Worm (Caenorhabditis elegans) whole organism, young adult: ENCODE results near the gene ptr-3.

Experiments used
- B0019.2 ChIP-seq: fragments of 200-800 bp; sonication (Bioruptor generic); conservative IDR thresholded peaks from 2 replicates; pipeline ENCODE4 v1.3.6; 2022; ENCODE audit warnings: missing genetic modification reagents, missing genetic modification characterization, missing compliant biosample characterization
- B0035.1 ChIP-seq: sonication (generic microtip); optimal IDR thresholded peaks from 2 replicates; lab custom pipeline; 2016; ENCODE audit warnings: missing genetic modification characterization, mild to moderate bottlenecking, missing compliant biosample characterization, missing genotype, missing genetic modification reagents
- B0261.1 ChIP-seq: sonication (generic microtip); optimal IDR thresholded peaks from 2 replicates; lab custom pipeline; 2016; ENCODE audit warnings: mild to moderate bottlenecking, missing genetic modification characterization, moderate library complexity, missing compliant biosample characterization
- D2030.7 ChIP-seq: fragments of 200-800 bp; sonication (Bioruptor generic); IDR thresholded peaks from 2 replicates; pipeline ENCODE4 v1.3.6; 2022; ENCODE audit warnings: missing genetic modification reagents, missing genetic modification characterization, missing compliant biosample characterization
- F10E7.11 ChIP-seq: sonication (generic microtip); optimal IDR thresholded peaks from 2 replicates; lab custom pipeline; 2017; ENCODE audit warnings: mild to moderate bottlenecking, missing genetic modification characterization, moderate library complexity, missing compliant biosample characterization
- F23B12.7 ChIP-seq: sonication (generic microtip); optimal IDR thresholded peaks from 2 replicates; lab custom pipeline; 2017; ENCODE audit warnings: missing genetic modification characterization, mild to moderate bottlenecking, missing compliant biosample characterization, antibody characterized with exemption, moderate library complexity; ENCODE audit not compliant: insufficient read depth
- K11D2.4 ChIP-seq: fragments of 200-800 bp; sonication (Bioruptor generic); IDR thresholded peaks from 2 replicates; pipeline ENCODE4 v1.3.6; 2022; ENCODE audit warnings: missing genetic modification reagents, missing genetic modification characterization, missing compliant biosample characterization
- K12H6.12 ChIP-seq: fragments of 200-800 bp; sonication (Bioruptor generic); optimal IDR thresholded peaks from 2 replicates; lab custom pipeline; 2018; ENCODE audit warnings: mild to moderate bottlenecking, missing genetic modification characterization, missing compliant biosample characterization
- Y53G8AR.9 ChIP-seq: fragments of 200-800 bp; sonication (Bioruptor generic); conservative IDR thresholded peaks from 2 replicates; pipeline ENCODE4 v1.3.6; 2022; ENCODE audit warnings: missing genetic modification reagents, missing genetic modification characterization, missing compliant biosample characterization
- Y67H2A.10 ChIP-seq: fragments of 200-800 bp; sonication (Bioruptor generic); conservative IDR thresholded peaks from 2 replicates; pipeline ENCODE4 v1.3.6; 2022; ENCODE audit warnings: missing genetic modification reagents, missing genetic modification characterization, missing compliant biosample characterization
- ZK185.1 ChIP-seq: sonication (generic microtip); optimal IDR thresholded peaks from 2 replicates; lab custom pipeline; 2016; ENCODE audit warnings: mild to moderate bottlenecking, missing genetic modification characterization, missing compliant biosample characterization; ENCODE audit not compliant: poor library complexity, severe bottlenecking
- ama-1 ChIP-seq, 3 experiments: fragments of 150-350 bp in 1 of 3; sonication (generic microtip) in 2 of 3; optimal IDR thresholded peaks; 2 replicates each; lab custom pipeline; 2014 to 2018; ENCODE audit warnings: missing biosample characterization in 2 of 3, missing genetic modification characterization in 2 of 3, missing genetic modification reagents in 2 of 3
- attf-6 ChIP-seq: fragments of 200-800 bp; sonication (Bioruptor generic); IDR thresholded peaks from 2 replicates; pipeline ENCODE4 v1.3.6; 2022; ENCODE audit warnings: missing genetic modification reagents, missing genetic modification characterization, missing compliant biosample characterization
- bed-1 ChIP-seq: fragments of 200-800 bp; sonication (Bioruptor generic); IDR thresholded peaks from 2 replicates; pipeline ENCODE4 v1.3.6; 2022; ENCODE audit warnings: missing genetic modification reagents, missing genetic modification characterization, missing compliant biosample characterization
- cebp-1 ChIP-seq, 2 experiments: fragments of 200-800 bp in 1 of 2; sonication (Bioruptor generic) in 1 of 2; sonication (generic microtip) in 1 of 2; IDR thresholded peaks in 1 of 2; optimal IDR thresholded peaks in 1 of 2; 2 replicates each; pipeline versions ENCODE4 v1.3.6 to Lab custom; 2017 to 2022; ENCODE audit warnings: missing compliant biosample characterization in 2 of 2, missing genetic modification characterization in 2 of 2, mild to moderate bottlenecking in 1 of 2, missing genetic modification reagents in 1 of 2, moderate library complexity in 1 of 2
- ceh-40 ChIP-seq: fragments of 200-800 bp; sonication (Bioruptor generic); IDR thresholded peaks from 2 replicates; pipeline ENCODE4 v1.3.6; 2022; ENCODE audit warnings: missing genetic modification characterization, missing compliant biosample characterization
- ceh-58 ChIP-seq: fragments of 200-800 bp; sonication (Bioruptor generic); IDR thresholded peaks from 2 replicates; pipeline ENCODE4 v1.3.6; 2022; ENCODE audit warnings: missing genetic modification characterization, missing compliant biosample characterization
- ceh-79 ChIP-seq: sonication (generic microtip); optimal IDR thresholded peaks from 2 replicates; lab custom pipeline; 2017; ENCODE audit warnings: mild to moderate bottlenecking, missing genetic modification characterization, missing compliant biosample characterization
- ceh-91 ChIP-seq: fragments of 200-800 bp; sonication (Bioruptor generic); IDR thresholded peaks from 2 replicates; pipeline ENCODE4 v1.3.6; 2022; ENCODE audit warnings: missing genetic modification reagents, missing genetic modification characterization, missing compliant biosample characterization
- dpl-1 ChIP-seq: fragments of 150-350 bp; optimal IDR thresholded peaks from 2 replicates; lab custom pipeline; 2014; ENCODE audit warnings: missing biosample characterization, missing genetic modification reagents, missing genetic modification characterization
- efl-1 ChIP-seq: fragments of 150-350 bp; optimal IDR thresholded peaks from 2 replicates; lab custom pipeline; 2014; ENCODE audit warnings: missing biosample characterization, missing genetic modification reagents, missing genetic modification characterization
- him-1 ChIP-seq: sonication (generic microtip); optimal IDR thresholded peaks from 2 replicates; lab custom pipeline; 2016; ENCODE audit warnings: missing genotype, missing genetic modification reagents, missing genetic modification characterization, missing compliant biosample characterization
- hmg-1.2 ChIP-seq: fragments of 200-800 bp; sonication (Bioruptor generic); IDR thresholded peaks from 2 replicates; pipeline ENCODE4 v1.3.6; 2022; ENCODE audit warnings: missing genetic modification reagents, missing genetic modification characterization, missing compliant biosample characterization
- hrde-1 ChIP-seq: sonication (generic microtip); optimal IDR thresholded peaks from 2 replicates; lab custom pipeline; 2016; ENCODE audit warnings: missing genetic modification characterization, mild to moderate bottlenecking, missing compliant biosample characterization, moderate library complexity, missing genotype, missing genetic modification reagents, borderline replicate concordance
- lsl-1 ChIP-seq: fragments of 200-800 bp; sonication (Bioruptor generic); optimal IDR thresholded peaks from 2 replicates; lab custom pipeline; 2018; ENCODE audit warnings: mild to moderate bottlenecking, missing genetic modification characterization, moderate library complexity, missing compliant biosample characterization
- madf-10 ChIP-seq: sonication (generic microtip); optimal IDR thresholded peaks from 2 replicates; lab custom pipeline; 2016; ENCODE audit warnings: mild to moderate bottlenecking, missing genetic modification characterization, missing compliant biosample characterization
- mcd-1 ChIP-seq: fragments of 200-800 bp; sonication (Bioruptor generic); IDR thresholded peaks from 2 replicates; pipeline ENCODE4 v1.3.6; 2022; ENCODE audit warnings: missing genetic modification reagents, missing genetic modification characterization, missing compliant biosample characterization
- nfya-2 ChIP-seq: fragments of 200-800 bp; sonication (Bioruptor generic); IDR thresholded peaks from 2 replicates; pipeline ENCODE4 v1.3.6; 2022; ENCODE audit warnings: missing genetic modification reagents, missing genetic modification characterization, missing compliant biosample characterization
- nfyb-1 ChIP-seq: fragments of 200-800 bp; sonication (Bioruptor generic); IDR thresholded peaks from 2 replicates; pipeline ENCODE4 v1.3.6; 2022; ENCODE audit warnings: missing genetic modification reagents, missing genetic modification characterization, missing compliant biosample characterization
- nhr-120 ChIP-seq: fragments of 200-800 bp; sonication (Bioruptor generic); IDR thresholded peaks from 2 replicates; pipeline ENCODE4 v1.3.6; 2022; ENCODE audit warnings: missing genetic modification characterization, missing compliant biosample characterization
- nhr-90 ChIP-seq: sonication (generic microtip); optimal IDR thresholded peaks from 2 replicates; lab custom pipeline; 2016; ENCODE audit warnings: missing genotype, mild to moderate bottlenecking, missing genetic modification characterization, missing compliant biosample characterization
- pbrm-1 ChIP-seq: fragments of 200-800 bp; sonication (Bioruptor generic); IDR thresholded peaks from 2 replicates; pipeline ENCODE4 v1.3.6; 2022; ENCODE audit warnings: missing genetic modification reagents, missing genetic modification characterization, missing compliant biosample characterization
- rec-8 ChIP-seq, 2 experiments: sonication (generic microtip); optimal IDR thresholded peaks; 2 replicates each; lab custom pipeline; 2016; ENCODE audit warnings: mild to moderate bottlenecking in 2 of 2, missing genetic modification characterization in 2 of 2, missing genetic modification reagents in 2 of 2, missing genotype in 2 of 2, missing biosample characterization in 1 of 2, missing compliant biosample characterization in 1 of 2, moderate library complexity in 1 of 2
- rpc-1 ChIP-seq, 2 experiments: fragments of 150-350 bp in 1 of 2; sonication (generic microtip) in 1 of 2; optimal IDR thresholded peaks; 2 replicates each; lab custom pipeline; 2014 to 2018; ENCODE audit warnings: missing biosample characterization in 1 of 2, missing genetic modification characterization in 1 of 2, missing genetic modification reagents in 1 of 2, missing genotype in 1 of 2
- sea-2 ChIP-seq: fragments of 200-800 bp; sonication (Bioruptor generic); IDR thresholded peaks from 2 replicates; pipeline ENCODE4 v1.3.6; 2022; ENCODE audit warnings: missing genetic modification characterization, missing compliant biosample characterization
- snpc-1.1 ChIP-seq: sonication (generic microtip); optimal IDR thresholded peaks from 2 replicates; lab custom pipeline; 2017; ENCODE audit warnings: missing genetic modification characterization, mild to moderate bottlenecking, missing compliant biosample characterization, antibody characterized with exemption, moderate library complexity, missing genotype, missing genetic modification reagents; ENCODE audit not compliant: insufficient read depth
- snpc-4 ChIP-seq, 5 experiments: fragments of 150-350 bp in 1 of 5; sonication (generic microtip) in 4 of 5; optimal IDR thresholded peaks; 2 replicates each; lab custom pipeline; 2014 to 2018; ENCODE audit warnings: missing genetic modification characterization in 5 of 5, missing biosample characterization in 3 of 5, antibody characterized with exemption in 2 of 5, mild to moderate bottlenecking in 2 of 5, missing compliant biosample characterization in 2 of 5, missing genotype in 2 of 5, moderate library complexity in 2 of 5, missing genetic modification reagents in 1 of 5
- tbp1 ChIP-seq: fragments of 200-800 bp; sonication (Bioruptor generic); optimal IDR thresholded peaks from 2 replicates; lab custom pipeline; 2018; ENCODE audit warnings: mild to moderate bottlenecking, missing genetic modification characterization, missing compliant biosample characterization
- tbx-9 ChIP-seq: sonication (generic microtip); optimal IDR thresholded peaks from 2 replicates; lab custom pipeline; 2016; ENCODE audit warnings: borderline replicate concordance, missing genetic modification characterization, inconsistent platforms, missing compliant biosample characterization
- xnd-1 ChIP-seq: sonication (generic microtip); optimal IDR thresholded peaks from 2 replicates; lab custom pipeline; 2016; ENCODE audit warnings: missing genotype, missing genetic modification reagents, missing genetic modification characterization, missing compliant biosample characterization

Gene ptr-3

ce11 chrII:385258-385657 is 17.9 kb upstream of the ptr-3 start, which contains the start of gene C03H5.5:
Gene C03H5.5 (minus strand): TSS chrII:385358.
- TF ChIP-seq nfya-2 (GFP tag; lab: Robert Waterston, UW) = no peak
- no peak for TF ChIP-seq nhr-90 (tag; lab: Kevin White, UChicago)
- no peak for TF ChIP-seq tbp1 (GFP tag; lab: Kevin White, UChicago)
- no peak for TF ChIP-seq F23B12.7 (tag; lab: Kevin White, UChicago)
- no peak for TF ChIP-seq efl-1 (GFP tag; lab: Kevin White, UChicago)
- TF ChIP-seq ceh-40 = no peak

- TF ChIP-seq snpc-4 (GFP tag; optimal IDR thresholded peaks at IDR 0.05; lab: Kevin White, UChicago) (no peak), snpc-4 (tag; optimal IDR thresholded peaks at IDR 0.05; lab: Kevin White, UChicago) (no peak), ZK185.1 (tag; lab: Kevin White, UChicago) (no peak), pbrm-1 (no peak), attf-6 (GFP tag; lab: Robert Waterston, UW) (no peak), hrde-1 (tag; lab: Kevin White, UChicago) (no peak), efl-1 (GFP tag; lab: Kevin White, UChicago) (no peak), Y53G8AR.9 (GFP tag; lab: Robert Waterston, UW) (no peak), snpc-1.1 (tag; lab: Kevin White, UChicago) (no peak), rec-8 (tag; optimal IDR thresholded peaks at IDR 0.05; lab: Kevin White, UChicago) (no peak), nfyb-1 (GFP tag; lab: Robert Waterston, UW) (no peak), lsl-1 (GFP tag; lab: Kevin White, UChicago) (no peak)
These were observed 12.6 kb upstream of the ptr-3 start, which contains the start of gene C03H5.7 for ce11 chrII:379935-380334. Gene C03H5.7 (plus strand): TSS chrII:380235.

ce11 chrII:378351-378750 is 11.0 kb upstream of the ptr-3 start, which contains the start of gene C03H5.9:
Gene C03H5.9 (plus strand): TSS chrII:378651.
- TF ChIP-seq xnd-1 (tag; lab: Kevin White, UChicago) = no peak
- no peak for TF ChIP-seq B0035.1 (tag; lab: Kevin White, UChicago)
- TF ChIP-seq hmg-1.2 (GFP tag; lab: Robert Waterston, UW) = no peak
- TF ChIP-seq nhr-120 (GFP tag; lab: Robert Waterston, UW) = no peak
- TF ChIP-seq ceh-79 = no peak
- TF ChIP-seq madf-10 (tag; lab: Kevin White, UChicago) = no peak
- TF ChIP-seq ceh-58 (GFP tag; lab: Robert Waterston, UW) = no peak
- TF ChIP-seq Y67H2A.10 (GFP tag; lab: Robert Waterston, UW) = no peak
- TF ChIP-seq B0019.2 = no peak
- TF ChIP-seq nfyb-1 (GFP tag; lab: Robert Waterston, UW) = no peak
- TF ChIP-seq ama-1 (optimal IDR thresholded peaks at IDR 0.05; lab: Kevin White, UChicago) = no peak
- no peak for TF ChIP-seq ama-1 (GFP tag; optimal IDR thresholded peaks at IDR 0.05; lab: Kevin White, UChicago)
- no peak for TF ChIP-seq bed-1
- no peak for TF ChIP-seq B0261.1 (tag; lab: Kevin White, UChicago)
- TF ChIP-seq ceh-91 (GFP tag; lab: Robert Waterston, UW) = no peak
- no peak for TF ChIP-seq F10E7.11

ce11 chrII:374950-375349 is 7.6 kb upstream of the ptr-3 start, which contains the start of gene C03H5.4:
Gene C03H5.4 (plus strand): TSS chrII:375250.
- TF ChIP-seq Y53G8AR.9 (GFP tag; lab: Robert Waterston, UW) (no peak), hmg-1.2 (GFP tag; lab: Robert Waterston, UW) (no peak), tbx-9 (tag; lab: Kevin White, UChicago) (no peak), D2030.7 (GFP tag; lab: Robert Waterston, UW) (no peak), dpl-1 (no peak), sea-2 (GFP tag; lab: Robert Waterston, UW) (no peak), K12H6.12 (no peak), rpc-1 (optimal IDR thresholded peaks at IDR 0.05; lab: Kevin White, UChicago) (no peak), rpc-1 (tag; optimal IDR thresholded peaks at IDR 0.05; lab: Kevin White, UChicago) (no peak), K11D2.4 (no peak), him-1 (tag; lab: Kevin White, UChicago) (no peak), cebp-1 (GFP tag; IDR thresholded peaks at IDR 0.05; lab: Robert Waterston, UW) (no peak), cebp-1 (tag; optimal IDR thresholded peaks at IDR 0.05; lab: Kevin White, UChicago) (no peak), mcd-1 (GFP tag; lab: Robert Waterston, UW) (no peak)
